Fruit fly (Drosophila melanogaster) whole organism, embryonic: ENCODE data around the gene Idh3a.
A peak's percentile ranks its signal among the peaks of the same experiment; 100 is the strongest.

Experiments
- CG10462 ChIP-seq: fragments of 200-800 bp; sonication (Bioruptor generic); optimal IDR thresholded peaks from 2 replicates; lab custom pipeline; 2016; ENCODE audit warnings: missing biosample characterization, missing genetic modification characterization
- CG11456 ChIP-seq: fragments of 200-800 bp; sonication (Bioruptor generic); IDR thresholded peaks from 3 replicates; pipeline ENCODE4 v1.3.6; 2022; ENCODE audit warnings: missing biosample characterization, missing genetic modification characterization
- CG11695 ChIP-seq: fragments of 200-800 bp; sonication (Bioruptor generic); IDR thresholded peaks from 3 replicates; pipeline ENCODE4 v1.3.6; 2022; ENCODE audit warnings: missing biosample characterization, missing genetic modification characterization
- CG12299 ChIP-seq: fragments of 200-800 bp; sonication (Bioruptor generic); optimal IDR thresholded peaks from 2 replicates; lab custom pipeline; 2018; ENCODE audit warnings: missing biosample characterization, mild to moderate bottlenecking, missing genetic modification characterization
- CG1233 ChIP-seq: fragments of 200-800 bp; sonication (Bioruptor generic); optimal IDR thresholded peaks from 4 replicates; lab custom pipeline; 2018; ENCODE audit warnings: missing biosample characterization, mild to moderate bottlenecking, missing genetic modification characterization
- CG12769 ChIP-seq: fragments of 200-800 bp; sonication (Bioruptor generic); optimal IDR thresholded peaks from 2 replicates; lab custom pipeline; 2019; ENCODE audit warnings: missing biosample characterization, mild to moderate bottlenecking, missing genetic modification characterization, moderate library complexity
- CG13894 ChIP-seq: fragments of 200-800 bp; sonication (Bioruptor generic); optimal IDR thresholded peaks from 3 replicates; lab custom pipeline; 2018; ENCODE audit warnings: missing biosample characterization, mild to moderate bottlenecking, missing genetic modification characterization, moderate library complexity
- CG14050 ChIP-seq: fragments of 200-800 bp; sonication (Bioruptor generic); IDR thresholded peaks from 3 replicates; pipeline ENCODE4 v1.3.6; 2022; ENCODE audit warnings: missing biosample characterization, missing genetic modification characterization
- CG14710 ChIP-seq: fragments of 200-800 bp; sonication (Bioruptor generic); optimal IDR thresholded peaks from 3 replicates; lab custom pipeline; 2019; ENCODE audit warnings: missing biosample characterization, mild to moderate bottlenecking, missing genetic modification characterization, moderate library complexity
- CG1529 ChIP-seq: fragments of 200-800 bp; sonication (Bioruptor generic); optimal IDR thresholded peaks from 3 replicates; lab custom pipeline; 2018; ENCODE audit warnings: missing biosample characterization, missing genetic modification characterization
- CG15696 ChIP-seq: fragments of 200-800 bp; sonication (Bioruptor generic); optimal IDR thresholded peaks from 2 replicates; lab custom pipeline; 2019; ENCODE audit warnings: missing biosample characterization, mild to moderate bottlenecking, missing genetic modification characterization, moderate library complexity
- CG32767 ChIP-seq: fragments of 200-800 bp; sonication (Bioruptor generic); IDR thresholded peaks from 2 replicates; pipeline ENCODE4 v1.3.6; 2022; ENCODE audit warnings: missing biosample characterization, missing genetic modification characterization
- CG34376 ChIP-seq: fragments of 200-800 bp; sonication (Bioruptor generic); optimal IDR thresholded peaks from 2 replicates; lab custom pipeline; 2018; ENCODE audit warnings: missing biosample characterization, mild to moderate bottlenecking, missing genetic modification characterization
- CG4820 ChIP-seq: fragments of 200-800 bp; sonication (Bioruptor generic); optimal IDR thresholded peaks from 3 replicates; lab custom pipeline; 2016; ENCODE audit warnings: missing biosample characterization, missing genetic modification characterization
- CG5180 ChIP-seq: fragments of 200-800 bp; sonication (Bioruptor generic); optimal IDR thresholded peaks from 3 replicates; lab custom pipeline; 2017; ENCODE audit warnings: missing biosample characterization, missing genetic modification characterization, mild to moderate bottlenecking, moderate library complexity, missing genetic modification reagents
- CG6272 ChIP-seq: fragments of 200-800 bp; sonication (Bioruptor generic); IDR thresholded peaks from 2 replicates; pipeline ENCODE4 v1.3.6; 2022; ENCODE audit warnings: missing biosample characterization, missing genetic modification characterization
- CG6689 ChIP-seq: fragments of 200-800 bp; sonication (Bioruptor generic); IDR thresholded peaks from 2 replicates; pipeline ENCODE4 v1.3.6; 2022; ENCODE audit warnings: missing biosample characterization, missing genetic modification characterization
- CG6854 ChIP-seq: fragments of 200-800 bp; sonication (Bioruptor generic); optimal IDR thresholded peaks from 3 replicates; lab custom pipeline; 2017; ENCODE audit warnings: missing biosample characterization, mild to moderate bottlenecking, missing genetic modification characterization
- CG7357 ChIP-seq: fragments of 200-800 bp; sonication (Bioruptor generic); IDR thresholded peaks from 3 replicates; pipeline ENCODE4 v1.3.6; 2022; ENCODE audit warnings: missing biosample characterization, missing genetic modification characterization
- CG7556 ChIP-seq: fragments of 200-800 bp; sonication (Bioruptor generic); optimal IDR thresholded peaks from 2 replicates; lab custom pipeline; 2017; ENCODE audit warnings: missing biosample characterization, mild to moderate bottlenecking, missing genetic modification characterization
- CG7928 ChIP-seq: fragments of 200-800 bp; sonication (Bioruptor generic); optimal IDR thresholded peaks from 2 replicates; lab custom pipeline; 2017; ENCODE audit warnings: missing biosample characterization, mild to moderate bottlenecking, missing genetic modification characterization
- CG7963 ChIP-seq: fragments of 200-800 bp; sonication (Bioruptor generic); IDR thresholded peaks from 3 replicates; pipeline ENCODE4 v1.3.6; 2022; ENCODE audit warnings: missing biosample characterization, missing genetic modification characterization; ENCODE audit not compliant: partially characterized antibody
- CG9215 ChIP-seq: fragments of 200-800 bp; sonication (Bioruptor generic); IDR thresholded peaks from 2 replicates; pipeline ENCODE4 v1.3.6; 2022; ENCODE audit warnings: missing biosample characterization, missing genetic modification characterization
- CkIIα-i1 ChIP-seq: fragments of 200-800 bp; sonication (Bioruptor generic); IDR thresholded peaks from 2 replicates; pipeline ENCODE4 v1.3.6; 2022; ENCODE audit warnings: missing biosample characterization, missing genetic modification characterization
- D19B ChIP-seq: fragments of 200-800 bp; sonication (Bioruptor generic); optimal IDR thresholded peaks from 2 replicates; lab custom pipeline; 2017; ENCODE audit warnings: missing biosample characterization, mild to moderate bottlenecking, missing genetic modification characterization
- Deaf1 ChIP-seq: fragments of 200-800 bp; optimal IDR thresholded peaks from 3 replicates; lab custom pipeline; 2019; ENCODE audit warnings: missing biosample characterization, mild to moderate bottlenecking, missing genetic modification characterization, moderate library complexity
- HLH3B ChIP-seq: fragments of 200-800 bp; sonication (Bioruptor generic); IDR thresholded peaks from 2 replicates; pipeline ENCODE4 v1.3.6; 2022; ENCODE audit warnings: missing biosample characterization, missing genetic modification characterization
- Kr ChIP-seq: fragments of 200-800 bp; sonication (Bioruptor generic); optimal IDR thresholded peaks from 2 replicates; lab custom pipeline; 2017; ENCODE audit warnings: missing biosample characterization, mild to moderate bottlenecking, missing genetic modification characterization
- Pdp1 ChIP-seq, 2 experiments: fragments of 200-800 bp; sonication (Bioruptor generic); optimal IDR thresholded peaks; 3 replicates each; lab custom pipeline; 2016; ENCODE audit warnings: missing biosample characterization in 2 of 2, missing genetic modification characterization in 2 of 2, mild to moderate bottlenecking in 1 of 2, moderate library complexity in 1 of 2
- Poxn ChIP-seq: fragments of 200-800 bp; sonication (Bioruptor generic); IDR thresholded peaks from 2 replicates; pipeline ENCODE4 v1.3.6; 2022; ENCODE audit warnings: missing biosample characterization, missing genetic modification characterization
- YL-1 ChIP-seq: fragments of 200-800 bp; sonication (Bioruptor generic); optimal IDR thresholded peaks from 3 replicates; lab custom pipeline; 2017; ENCODE audit warnings: missing biosample characterization, mild to moderate bottlenecking, missing genetic modification characterization
- ato ChIP-seq: fragments of 200-800 bp; sonication (Bioruptor generic); IDR thresholded peaks from 2 replicates; pipeline ENCODE4 v1.3.6; 2022; ENCODE audit warnings: missing biosample characterization, missing genetic modification characterization; ENCODE audit not compliant: partially characterized antibody
- bowl ChIP-seq: fragments of 200-800 bp; sonication (Bioruptor generic); IDR thresholded peaks from 2 replicates; pipeline ENCODE4 v1.3.6; 2022; ENCODE audit warnings: missing biosample characterization, missing genetic modification characterization
- cad ChIP-seq: fragments of >200 bp; optimal IDR thresholded peaks from 2 replicates; lab custom pipeline; 2017; ENCODE audit warnings: missing biosample characterization, missing genetic modification characterization
- chm ChIP-seq: fragments of 200-800 bp; sonication (Bioruptor generic); IDR thresholded peaks from 2 replicates; pipeline ENCODE4 v1.3.6; 2022; ENCODE audit warnings: missing biosample characterization, missing genetic modification characterization
- ci ChIP-seq: fragments of 200-800 bp; sonication (Bioruptor generic); IDR thresholded peaks from 3 replicates; pipeline ENCODE4 v1.3.6; 2022; ENCODE audit warnings: missing biosample characterization, missing genetic modification characterization
- fd102C ChIP-seq: fragments of 200-800 bp; sonication (Bioruptor generic); optimal IDR thresholded peaks from 2 replicates; lab custom pipeline; 2018; ENCODE audit warnings: missing biosample characterization, mild to moderate bottlenecking, missing genetic modification characterization, moderate library complexity
- fd96Cb ChIP-seq: fragments of 200-800 bp; sonication (Bioruptor generic); optimal IDR thresholded peaks from 2 replicates; lab custom pipeline; 2018; ENCODE audit warnings: missing biosample characterization, mild to moderate bottlenecking, missing genetic modification characterization, moderate library complexity
- her ChIP-seq: fragments of 200-800 bp; sonication (Bioruptor generic); optimal IDR thresholded peaks from 2 replicates; lab custom pipeline; 2016; ENCODE audit warnings: missing biosample characterization, missing genetic modification characterization
- inv ChIP-seq: fragments of 200-800 bp; sonication (Bioruptor generic); IDR thresholded peaks from 2 replicates; pipeline ENCODE4 v1.3.6; 2022; ENCODE audit warnings: missing biosample characterization, missing genetic modification characterization; ENCODE audit not compliant: partially characterized antibody
- nerfin-1 ChIP-seq: fragments of 200-800 bp; sonication (Bioruptor generic); optimal IDR thresholded peaks from 3 replicates; lab custom pipeline; 2019; ENCODE audit warnings: missing biosample characterization, mild to moderate bottlenecking, missing genetic modification characterization, moderate library complexity
- nom ChIP-seq: fragments of 200-800 bp; sonication (Bioruptor generic); optimal IDR thresholded peaks from 2 replicates; lab custom pipeline; 2017; ENCODE audit warnings: missing biosample characterization, missing genetic modification characterization, mild to moderate bottlenecking, moderate library complexity, missing genetic modification reagents
- ro ChIP-seq: fragments of 200-800 bp; sonication (Bioruptor generic); IDR thresholded peaks from 2 replicates; pipeline ENCODE4 v1.3.6; 2022; ENCODE audit warnings: missing biosample characterization, missing genetic modification characterization
- sim ChIP-seq: fragments of 200-800 bp; sonication (Bioruptor generic); IDR thresholded peaks from 2 replicates; pipeline ENCODE4 v1.3.6; 2022; ENCODE audit warnings: missing biosample characterization, missing genetic modification characterization
- sna ChIP-seq: fragments of 200-800 bp; sonication (Bioruptor generic); IDR thresholded peaks from 2 replicates; pipeline ENCODE4 v1.3.6; 2022; ENCODE audit warnings: missing biosample characterization, missing genetic modification characterization; ENCODE audit not compliant: partially characterized antibody
- twi ChIP-seq: fragments of 200-800 bp; optimal IDR thresholded peaks from 2 replicates; lab custom pipeline; 2019; ENCODE audit warnings: missing biosample characterization, mild to moderate bottlenecking, missing genetic modification characterization, moderate library complexity
- wdn ChIP-seq: fragments of 200-800 bp; sonication (Bioruptor generic); IDR thresholded peaks from 2 replicates; pipeline ENCODE4 v1.3.6; 2022; ENCODE audit warnings: missing biosample characterization, missing genetic modification characterization
- wor ChIP-seq: fragments of 200-800 bp; sonication (Bioruptor generic); IDR thresholded peaks from 2 replicates; pipeline ENCODE4 v1.3.6; 2022; ENCODE audit warnings: missing biosample characterization, missing genetic modification characterization

Idh3a gene

DNA sequence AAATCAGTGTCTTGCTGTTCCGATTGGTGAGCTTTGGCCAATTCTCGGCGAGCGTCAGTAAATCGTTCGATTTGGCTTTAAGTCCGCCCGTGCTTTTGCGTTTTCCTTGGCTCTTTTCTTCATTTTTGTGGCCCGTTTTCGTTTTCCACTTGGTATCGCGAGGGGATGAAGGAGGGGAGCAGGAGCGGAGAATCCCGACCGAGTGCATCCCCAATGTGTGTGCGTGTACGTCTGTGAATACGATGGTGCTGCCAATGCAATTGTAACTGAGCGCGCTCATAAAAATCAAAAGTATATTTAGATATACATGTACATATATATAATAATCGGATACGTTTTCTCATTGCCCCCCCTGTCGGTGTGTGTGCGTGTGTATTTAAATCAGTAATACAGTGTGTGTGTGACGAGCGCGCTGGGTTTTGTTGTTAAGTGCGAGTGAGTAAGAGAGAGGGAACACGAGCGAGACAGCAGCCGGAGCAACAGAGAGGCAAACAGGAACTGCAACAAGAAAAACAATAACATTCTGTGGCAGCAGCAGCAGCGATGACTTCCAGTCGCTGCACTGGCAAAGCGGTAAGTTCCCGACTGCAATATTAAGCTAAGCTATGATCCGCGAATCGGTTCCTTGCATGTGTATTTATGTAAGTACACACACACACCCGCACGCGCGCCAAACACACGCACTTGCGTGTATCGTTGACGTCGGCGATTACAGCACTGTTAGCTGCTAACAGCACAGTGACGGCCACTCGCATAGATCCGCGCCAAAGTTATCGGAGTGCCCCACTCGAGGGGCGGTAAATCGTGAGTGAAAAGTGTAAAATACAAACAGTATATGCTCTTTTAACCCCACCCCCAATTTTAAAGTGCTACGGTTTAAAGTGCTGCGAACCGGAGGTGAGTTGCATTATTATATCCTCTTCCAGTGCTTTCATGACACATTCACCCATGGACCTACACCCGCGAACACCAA, 25.7 kb downstream of the Idh3a start:
- TF ChIP-seq nom (GFP tag; lab: Kevin White, UChicago) (peak; percentile 42), ato (GFP tag; lab: Robert Waterston, UW) (no peak), Deaf1 (no peak), CG14710 (tag; lab: Kevin White, UChicago) (no peak), sim (GFP tag; lab: Robert Waterston, UW) (no peak), CG7357 (GFP tag; lab: Robert Waterston, UW) (peak; percentile 21; the same call in 1 of the 3 replicates), CG14050 (no peak), D19B (GFP tag; lab: Kevin White, UChicago) (no peak), CG9215 (GFP tag; lab: Robert Waterston, UW) (peak; percentile 62), CG11456 (peak; percentile 79), sna (GFP tag; lab: Robert Waterston, UW) (no peak), YL-1 (GFP tag; lab: Kevin White, UChicago) (no peak), Pdp1 (GFP tag; optimal IDR thresholded peaks at IDR 0.05; lab: Kevin White, UChicago) (peak; percentile 56 to 71), CG12299 (peak; percentile 56), CG6854 (GFP tag; lab: Kevin White, UChicago) (peak; percentile 37), CG34376 (GFP tag; lab: Kevin White, UChicago) (peak; percentile 20), CG7963 (GFP tag; lab: Robert Waterston, UW) (no peak), Poxn (no peak), CG32767 (GFP tag; lab: Robert Waterston, UW) (no peak), CG7928 (GFP tag; lab: Kevin White, UChicago) (peak; percentile 10), nerfin-1 (tag; lab: Kevin White, UChicago) (peak; percentile 0), CG12769 (tag; lab: Kevin White, UChicago) (peak; percentile 71), wor (GFP tag; lab: Robert Waterston, UW) (0 out of 2 replicates have a peak, but pooled peaks have one; percentile 27), CG6689 (GFP tag; lab: Robert Waterston, UW) (peak; percentile 75), cad (GFP tag; lab: Kevin White, UChicago) (no peak), inv (GFP tag; lab: Robert Waterston, UW) (no peak), Kr (no peak), CG4820 (GFP tag; lab: Kevin White, UChicago) (peak; percentile 32), HLH3B (GFP tag; lab: Robert Waterston, UW) (peak; percentile 47; the same call in 1 of the 2 replicates), fd96Cb (tag; lab: Kevin White, UChicago) (peak; percentile 58), ci (GFP tag; lab: Robert Waterston, UW) (peak; percentile 65; the same call in 2 of the 3 replicates), fd102C (GFP tag; lab: Kevin White, UChicago) (no peak), her (GFP tag; lab: Kevin White, UChicago) (peak; percentile 72), twi (tag; lab: Kevin White, UChicago) (no peak), bowl (peak; percentile 45; the same call in 1 of the 2 replicates), CG7556 (GFP tag; lab: Kevin White, UChicago) (peak; percentile 48), CG15696 (tag; lab: Kevin White, UChicago) (peak; percentile 25), CG13894 (tag; lab: Kevin White, UChicago) (peak; percentile 34), CG1529 (GFP tag; lab: Kevin White, UChicago) (peak; percentile 25), CkIIα-i1 (GFP tag; lab: Robert Waterston, UW) (no peak), chm (GFP tag; lab: Robert Waterston, UW) (no peak), CG6272 (GFP tag; lab: Robert Waterston, UW) (no peak), CG11695 (peak; percentile 57; the same call in 1 of the 3 replicates), CG5180 (GFP tag; lab: Kevin White, UChicago) (peak; percentile 58), CG1233 (GFP tag; lab: Kevin White, UChicago) (peak; percentile 31), ro (GFP tag; lab: Robert Waterston, UW) (no peak), CG10462 (GFP tag; lab: Kevin White, UChicago) (no peak), wdn (0 out of 2 replicates have a peak, but pooled peaks have one; percentile 47)
